Worm (Caenorhabditis elegans): ENCODE measurements around the gene msp-76.
A peak's percentile ranks its signal among the peaks of the same experiment; 100 is the strongest.

Gene msp-76

ce11 chrIV:9709205-9709604 lies 20.4 kb downstream of the msp-76 start, which contains the start of gene ant-1.3:
Gene ant-1.3, minus strand, starts transcription at chrIV:9709305.
- no peak for TF ChIP-seq lsy-2 (tag; optimal IDR thresholded peaks at IDR 0.05)
- TF ChIP-seq C04F5.9 (tag; optimal IDR thresholded peaks at IDR 0.05): no peak

- no peak for TF ChIP-seq mab-9 (GFP tag; IDR thresholded peaks at IDR 0.05)
- TF ChIP-seq ceh-82 (tag; optimal IDR thresholded peaks at IDR 0.05): no peak
- TF ChIP-seq dsc-1 (tag; optimal IDR thresholded peaks at IDR 0.05): peak; percentile 0
- no peak for TF ChIP-seq hlh-4 (tag; optimal IDR thresholded peaks at IDR 0.05)
Observed at ce11 chrIV:9709887-9710286, 21.1 kb downstream of the msp-76 start, which contains the start of gene nhr-38. Gene nhr-38, plus strand, starts transcription at chrIV:9710187.

- TF ChIP-seq lin-39 (tag; optimal IDR thresholded peaks at IDR 0.05) (no peak), pag-3 (tag; optimal IDR thresholded peaks at IDR 0.05; ENCODE audit: borderline replicate concordance, insufficient read depth) (no peak)
Observed at ce11 chrIV:9712782-9713181, 24.0 kb downstream of the msp-76 start, which contains the start of gene K01H12.4. Gene K01H12.4, plus strand, starts transcription at chrIV:9713082.

- TF ChIP-seq nhr-77 (tag; optimal IDR thresholded peaks at IDR 0.05) (no peak), C34B4.2 (tag; optimal IDR thresholded peaks at IDR 0.05) (no peak), mep-1 (tag; optimal IDR thresholded peaks at IDR 0.05) (no peak), dsc-1 (tag; optimal IDR thresholded peaks at IDR 0.05) (no peak), unc-30 (tag; optimal IDR thresholded peaks at IDR 0.05) (no peak), aly-2 (tag; optimal IDR thresholded peaks at IDR 0.05) (no peak), fkh-4 (tag; optimal IDR thresholded peaks at IDR 0.05; ENCODE audit: borderline replicate concordance) (no peak), efl-1 (optimal IDR thresholded peaks at IDR 0.05) (no peak), efl-1 (GFP tag; optimal IDR thresholded peaks at IDR 0.05 in 1 of 2) (peak in 1 of 2 experiments; percentile 48)
Observed at ce11 chrIV:9714264-9714663, 25.4 kb downstream of the msp-76 start.

ce11 chrIV:9716490-9716889 lies 27.7 kb downstream of the msp-76 start:
- TF ChIP-seq fkh-4 (tag; optimal IDR thresholded peaks at IDR 0.05; ENCODE audit: borderline replicate concordance): no peak
- peak; percentile 36 for TF ChIP-seq nhr-71 (tag; optimal IDR thresholded peaks at IDR 0.05)
- TF ChIP-seq lin-35 (GFP tag; optimal IDR thresholded peaks at IDR 0.05): peak in 1 of 2 experiments; percentile 50
- TF ChIP-seq mab-9 (GFP tag; IDR thresholded peaks at IDR 0.05): no peak
- no peak for TF ChIP-seq ets-5 (GFP tag; IDR thresholded peaks at IDR 0.05)
- TF ChIP-seq lir-3 (tag; optimal IDR thresholded peaks at IDR 0.05; ENCODE audit: poor library complexity): no peak
- TF ChIP-seq tlp-1 (tag; optimal IDR thresholded peaks at IDR 0.05): no peak
- no peak for TF ChIP-seq dsc-1 (tag; optimal IDR thresholded peaks at IDR 0.05)
- TF ChIP-seq lsy-2 (tag; optimal IDR thresholded peaks at IDR 0.05): peak in 1 of 2 experiments; percentile 40
- TF ChIP-seq C16A3.4 (tag; optimal IDR thresholded peaks at IDR 0.05): peak; percentile 14
- TF ChIP-seq mdl-1 (tag; optimal IDR thresholded peaks at IDR 0.05): no peak
- TF ChIP-seq efl-1 (optimal IDR thresholded peaks at IDR 0.05): no peak
- peak in 1 of 2 experiments; percentile 6 for TF ChIP-seq efl-1 (GFP tag; optimal IDR thresholded peaks at IDR 0.05 in 1 of 2)
- peak in 5 of 6 experiments; percentile 49 to 81 (median 66) for TF ChIP-seq elt-3 (tag; optimal IDR thresholded peaks at IDR 0.05)
- TF ChIP-seq nhr-85 (tag): peak; percentile 59
- no peak for TF ChIP-seq zip-4 (GFP tag; optimal IDR thresholded peaks at IDR 0.05)
- no peak for TF ChIP-seq nhr-90 (tag; optimal IDR thresholded peaks at IDR 0.05; ENCODE audit: poor library complexity)
- peak; percentile 41 for TF ChIP-seq nhr-20 (tag; optimal IDR thresholded peaks at IDR 0.05)
- TF ChIP-seq egl-27 (tag; optimal IDR thresholded peaks at IDR 0.05): no peak
- TF ChIP-seq lin-39 (tag; optimal IDR thresholded peaks at IDR 0.05): no peak
- TF ChIP-seq lin-13 (GFP tag; optimal IDR thresholded peaks at IDR 0.05): no peak
- TF ChIP-seq unc-86 (tag; optimal IDR thresholded peaks at IDR 0.05): no peak
- no peak for TF ChIP-seq ceh-63 (GFP tag; optimal IDR thresholded peaks at IDR 0.05)
- TF ChIP-seq aha-1 (tag; optimal IDR thresholded peaks at IDR 0.05): no peak
- TF ChIP-seq ztf-4 (tag; optimal IDR thresholded peaks at IDR 0.05): peak; percentile 5
- TF ChIP-seq swsn-7 (tag; optimal IDR thresholded peaks at IDR 0.05): no peak
- TF ChIP-seq nhr-77 (tag; optimal IDR thresholded peaks at IDR 0.05): no peak
- no peak for TF ChIP-seq ceh-82 (tag; optimal IDR thresholded peaks at IDR 0.05)
- no peak for TF ChIP-seq jun-1 (tag; optimal IDR thresholded peaks at IDR 0.05)
- no peak for TF ChIP-seq nhr-47 (tag; optimal IDR thresholded peaks at IDR 0.05)
- TF ChIP-seq blmp-1 (tag; optimal IDR thresholded peaks at IDR 0.05): peak; percentile 98
- no peak for TF ChIP-seq nhr-28 (tag; optimal IDR thresholded peaks at IDR 0.05)
- no peak for TF ChIP-seq hpl-2 (GFP tag; optimal IDR thresholded peaks at IDR 0.05)
- no peak for TF ChIP-seq unc-98 (GFP tag; IDR thresholded peaks at IDR 0.05)
- no peak for TF ChIP-seq nhr-12 (tag; optimal IDR thresholded peaks at IDR 0.05)
- TF ChIP-seq pag-3 (tag; optimal IDR thresholded peaks at IDR 0.05; ENCODE audit: borderline replicate concordance, insufficient read depth): no peak
- no peak for TF ChIP-seq nhr-11 (tag; optimal IDR thresholded peaks at IDR 0.05)
